Fruit fly (Drosophila melanogaster) whole organism, embryonic: ENCODE measurements around the gene AsnRS.

Experiments used
- CG9609 ChIP-seq: fragments of 200-800 bp; sonication (Bioruptor generic); optimal IDR thresholded peaks from 3 replicates; lab custom pipeline; 2016; ENCODE audit warnings: missing biosample characterization, missing genetic modification characterization
- Drgx ChIP-seq: fragments of 200-800 bp; sonication (Bioruptor generic); IDR thresholded peaks from 2 replicates; pipeline ENCODE4 v1.3.6; 2022; ENCODE audit warnings: missing biosample characterization, missing genetic modification characterization
- HHEX ChIP-seq: fragments of 200-800 bp; sonication (Bioruptor generic); optimal IDR thresholded peaks from 3 replicates; lab custom pipeline; 2017; ENCODE audit warnings: missing biosample characterization, mild to moderate bottlenecking, missing genetic modification characterization, missing genetic modification reagents
- ewg ChIP-seq: fragments of 200-800 bp; sonication (Bioruptor generic); optimal IDR thresholded peaks from 3 replicates; lab custom pipeline; 2017; ENCODE audit warnings: mild to moderate bottlenecking, missing biosample characterization, missing genetic modification reagents, missing genetic modification characterization
- nerfin-1 ChIP-seq: fragments of 200-800 bp; sonication (Bioruptor generic); optimal IDR thresholded peaks from 3 replicates; lab custom pipeline; 2019; ENCODE audit warnings: missing biosample characterization, mild to moderate bottlenecking, missing genetic modification characterization, moderate library complexity
- tx ChIP-seq: fragments of 200-800 bp; sonication (Bioruptor generic); optimal IDR thresholded peaks from 2 replicates; lab custom pipeline; 2016; ENCODE audit warnings: missing biosample characterization, missing genetic modification characterization
- usp ChIP-seq: fragments of >200 bp; optimal IDR thresholded peaks from 2 replicates; lab custom pipeline; 2017; ENCODE audit warnings: missing biosample characterization, missing genetic modification characterization

- TF ChIP-seq usp (GFP tag; lab: Kevin White, UChicago) = no peak
- TF ChIP-seq nerfin-1 (tag; lab: Kevin White, UChicago) = no peak
- TF ChIP-seq tx (GFP tag; lab: Kevin White, UChicago) = no peak
- TF ChIP-seq CG9609 = no peak
- TF ChIP-seq Drgx (GFP tag; lab: Robert Waterston, UW) = no peak
- no peak for TF ChIP-seq HHEX (GFP tag; lab: Kevin White, UChicago)
- TF ChIP-seq ewg (GFP tag; lab: Kevin White, UChicago) = no peak
These were observed 28.0 kb upstream of the AsnRS start for dm6 chr2L:19159552-19160406.
